Worm (Caenorhabditis elegans) whole organism, midembryonic: ENCODE measurements around the gene rbm-22.

Experiments used
- T22C8.4 ChIP-seq: fragments of 200-800 bp; sonication (Bioruptor generic); IDR thresholded peaks from 2 replicates; pipeline ENCODE4 v1.3.6; 2022; ENCODE audit warnings: missing genetic modification characterization, missing compliant biosample characterization
- cog-1 ChIP-seq: sonication (generic microtip); optimal IDR thresholded peaks from 2 replicates; lab custom pipeline; 2016; ENCODE audit warnings: missing genetic modification characterization, missing compliant biosample characterization
- flt-1 ChIP-seq: fragments of 200-800 bp; sonication (Bioruptor generic); IDR thresholded peaks from 2 replicates; pipeline ENCODE4 v1.3.6; 2022; ENCODE audit warnings: missing genetic modification characterization, missing compliant biosample characterization
- klf-2 ChIP-seq: fragments of 200-800 bp; sonication (Bioruptor generic); conservative IDR thresholded peaks from 2 replicates; pipeline ENCODE4 v1.3.6; 2022; ENCODE audit warnings: missing genetic modification reagents, missing genetic modification characterization, missing compliant biosample characterization
- med-1 ChIP-seq: sonication (generic microtip); optimal IDR thresholded peaks from 2 replicates; lab custom pipeline; 2017; ENCODE audit warnings: missing genetic modification characterization, mild to moderate bottlenecking, missing compliant biosample characterization, antibody characterized with exemption, missing genetic modification reagents; ENCODE audit not compliant: insufficient read depth
- ref-1 ChIP-seq: fragments of 200-800 bp; sonication (Bioruptor generic); conservative IDR thresholded peaks from 2 replicates; pipeline ENCODE4 v1.3.6; 2022; ENCODE audit warnings: missing genetic modification reagents, missing genetic modification characterization, missing compliant biosample characterization
- tab-1 ChIP-seq: fragments of 200-800 bp; sonication (Bioruptor generic); IDR thresholded peaks from 2 replicates; pipeline ENCODE4 v1.3.6; 2022; ENCODE audit warnings: missing genetic modification characterization, missing compliant biosample characterization
- ztf-23 ChIP-seq: fragments of 200-800 bp; sonication (Bioruptor generic); IDR thresholded peaks from 2 replicates; pipeline ENCODE4 v1.3.6; 2022; ENCODE audit warnings: missing genetic modification reagents, missing genetic modification characterization, missing compliant biosample characterization
- ztf-29 ChIP-seq: fragments of 200-800 bp; sonication (Bioruptor generic); IDR thresholded peaks from 2 replicates; pipeline ENCODE4 v1.3.6; 2022; ENCODE audit warnings: missing genetic modification reagents, missing genetic modification characterization, missing compliant biosample characterization

- TF ChIP-seq cog-1 (tag; lab: Kevin White, UChicago) = no peak
- TF ChIP-seq T22C8.4 (GFP tag; lab: Robert Waterston, UW) = no peak
- no peak for TF ChIP-seq ref-1 (GFP tag; lab: Robert Waterston, UW)
- TF ChIP-seq flt-1 = no peak
- no peak for TF ChIP-seq ztf-23 (GFP tag; lab: Robert Waterston, UW)
- TF ChIP-seq tab-1 (GFP tag; lab: Robert Waterston, UW) = no peak
- TF ChIP-seq ztf-29 (GFP tag; lab: Robert Waterston, UW) = no peak
- TF ChIP-seq med-1 (GFP tag; lab: Kevin White, UChicago) = no peak
- TF ChIP-seq klf-2 (GFP tag; lab: Robert Waterston, UW) = no peak
Measured at ce11 chrIV:10826029-10826428, 35.2 kb upstream of the rbm-22 start.
